Worm (Caenorhabditis elegans) whole organism, mixed stage, embryonic: ENCODE data around the gene R07B1.9.

Experiments
- bed-3 ChIP-seq: fragments of 200-800 bp; sonication (Bioruptor generic); optimal IDR thresholded peaks from 3 replicates; lab custom pipeline; 2018; ENCODE audit warnings: mild to moderate bottlenecking, missing genetic modification characterization, moderate library complexity, missing compliant biosample characterization
- ces-1 ChIP-seq: fragments of 150-350 bp; optimal IDR thresholded peaks from 2 replicates; lab custom pipeline; 2014; ENCODE audit warnings: missing biosample characterization, missing genetic modification reagents, missing genetic modification characterization
- drap-1 ChIP-seq: fragments of 200-800 bp; sonication (Bioruptor generic); optimal IDR thresholded peaks from 3 replicates; lab custom pipeline; 2018; ENCODE audit warnings: mild to moderate bottlenecking, missing genetic modification characterization, missing compliant biosample characterization
- lsy-2 ChIP-seq: fragments of 150-350 bp; optimal IDR thresholded peaks from 2 replicates; lab custom pipeline; 2014; ENCODE audit warnings: missing biosample characterization, missing genetic modification characterization
- mep-1 ChIP-seq: fragments of 150-350 bp; optimal IDR thresholded peaks from 2 replicates; lab custom pipeline; 2017; ENCODE audit warnings: missing biosample characterization, missing genetic modification reagents, missing genetic modification characterization, inconsistent platforms
- unc-120 ChIP-seq: sonication (generic microtip); optimal IDR thresholded peaks from 2 replicates; lab custom pipeline; 2017; ENCODE audit warnings: missing genetic modification characterization, missing compliant biosample characterization; ENCODE audit not compliant: poor library complexity, severe bottlenecking
- zip-8 ChIP-seq: fragments of 150-350 bp; optimal IDR thresholded peaks from 2 replicates; lab custom pipeline; 2014; ENCODE audit warnings: missing biosample characterization, missing genetic modification characterization
- ztf-11 ChIP-seq: fragments of 150-350 bp; optimal IDR thresholded peaks from 2 replicates; lab custom pipeline; 2014; ENCODE audit warnings: missing biosample characterization, missing genetic modification characterization

DNA sequence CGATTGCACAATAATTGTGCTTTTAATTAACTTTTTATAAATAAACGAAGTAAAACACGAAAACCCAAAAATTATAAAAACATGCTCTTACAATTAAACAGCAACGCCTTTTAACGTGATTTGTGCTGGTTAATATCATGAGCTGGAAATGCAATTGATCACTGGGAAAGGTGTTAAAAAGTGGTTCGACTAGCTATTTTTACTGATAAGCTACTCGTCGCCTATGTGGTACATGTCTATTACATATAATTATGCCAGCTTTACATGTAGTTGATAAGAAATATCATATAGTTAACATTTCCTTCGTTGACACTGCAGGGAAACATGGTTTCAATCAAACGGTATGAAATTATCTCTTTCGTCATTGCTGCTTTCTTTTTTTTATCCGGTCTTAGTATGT, 19.1 kb upstream of the R07B1.9 start, which contains the start of gene scav-5:
- TF ChIP-seq unc-120 = no peak
- TF ChIP-seq ces-1 (GFP tag; lab: Kevin White, UChicago) = no peak
- TF ChIP-seq mep-1 (tag; lab: Kevin White, UChicago) = no peak
- no peak for TF ChIP-seq drap-1 (GFP tag; lab: Kevin White, UChicago)
- TF ChIP-seq ztf-11 = no peak
- TF ChIP-seq lsy-2 (tag; lab: Kevin White, UChicago) = no peak
- TF ChIP-seq bed-3 (GFP tag; lab: Kevin White, UChicago) = no peak
- no peak for TF ChIP-seq zip-8 (tag; lab: Kevin White, UChicago)
